Fruit fly (Drosophila melanogaster) whole organism, embryonic: ENCODE results near the gene osi.

ENCODE experiments used
- CG4328 ChIP-seq: fragments of 200-800 bp; sonication (Bioruptor generic); optimal IDR thresholded peaks from 3 replicates; lab custom pipeline; 2017; ENCODE audit warnings: missing biosample characterization, missing genetic modification reagents, missing genetic modification characterization
- bigmax ChIP-seq: fragments of 200-800 bp; sonication (Bioruptor generic); optimal IDR thresholded peaks from 2 replicates; lab custom pipeline; 2018; ENCODE audit warnings: missing biosample characterization, mild to moderate bottlenecking, missing genetic modification characterization
- chinmo ChIP-seq: fragments of 200-800 bp; sonication (Bioruptor generic); IDR thresholded peaks from 4 replicates; pipeline ENCODE4 v1.3.6; 2022; ENCODE audit warnings: missing biosample characterization, missing genetic modification characterization; ENCODE audit not compliant: partially characterized antibody
- lola ChIP-seq, 3 experiments: fragments of >200 bp in 2 of 3; fragments of 200-800 bp in 1 of 3; sonication (Bioruptor generic) in 1 of 3; optimal IDR thresholded peaks; 2 replicates each; lab custom pipeline; 2017 to 2019; ENCODE audit warnings: missing biosample characterization in 3 of 3, missing genetic modification characterization in 3 of 3, mild to moderate bottlenecking in 1 of 3, moderate library complexity in 1 of 3
- tap ChIP-seq: fragments of 200-800 bp; optimal IDR thresholded peaks from 3 replicates; lab custom pipeline; 2019; ENCODE audit warnings: missing biosample characterization, mild to moderate bottlenecking, missing genetic modification characterization, moderate library complexity

dm6 chr2L:16850442-16850841, 37.3 kb downstream of the osi start:
- TF ChIP-seq chinmo (GFP tag; lab: Robert Waterston, UW) (no peak), lola (GFP tag; optimal IDR thresholded peaks at IDR 0.05; lab: Kevin White, UChicago) (no peak), tap (tag; lab: Kevin White, UChicago) (no peak), CG4328 (GFP tag; lab: Kevin White, UChicago) (no peak), bigmax (GFP tag; lab: Kevin White, UChicago) (no peak)
